Worm (Caenorhabditis elegans) whole organism, young adult: ENCODE results near the gene Y19D2B.2.

Source experiments
- C06A6.2 ChIP-seq: fragments of 200-800 bp; sonication (Bioruptor generic); conservative IDR thresholded peaks from 2 replicates; pipeline ENCODE4 v1.3.6; 2022; ENCODE audit warnings: missing genetic modification characterization, missing compliant biosample characterization
- F57A8.1 ChIP-seq: fragments of 200-800 bp; sonication (Bioruptor generic); optimal IDR thresholded peaks from 2 replicates; lab custom pipeline; 2018; ENCODE audit warnings: mild to moderate bottlenecking, missing genetic modification characterization, moderate library complexity, missing compliant biosample characterization
- K11D2.4 ChIP-seq: fragments of 200-800 bp; sonication (Bioruptor generic); IDR thresholded peaks from 2 replicates; pipeline ENCODE4 v1.3.6; 2022; ENCODE audit warnings: missing genetic modification reagents, missing genetic modification characterization, missing compliant biosample characterization
- Y53F4B.3 ChIP-seq: fragments of 200-800 bp; sonication (Bioruptor generic); IDR thresholded peaks from 2 replicates; pipeline ENCODE4 v1.3.6; 2022; ENCODE audit warnings: missing genetic modification reagents, missing genetic modification characterization, missing compliant biosample characterization
- aptf-2 ChIP-seq: fragments of 200-800 bp; sonication (Bioruptor generic); conservative IDR thresholded peaks from 2 replicates; pipeline ENCODE4 v1.3.6; 2022; ENCODE audit warnings: missing genetic modification reagents, missing genetic modification characterization, missing compliant biosample characterization
- attf-5 ChIP-seq: fragments of 200-800 bp; sonication (Bioruptor generic); optimal IDR thresholded peaks from 2 replicates; lab custom pipeline; 2018; ENCODE audit warnings: mild to moderate bottlenecking, missing genetic modification characterization, missing compliant biosample characterization
- attf-6 ChIP-seq: fragments of 200-800 bp; sonication (Bioruptor generic); IDR thresholded peaks from 2 replicates; pipeline ENCODE4 v1.3.6; 2022; ENCODE audit warnings: missing genetic modification reagents, missing genetic modification characterization, missing compliant biosample characterization
- cebp-2 ChIP-seq: fragments of 200-800 bp; sonication (Bioruptor generic); IDR thresholded peaks from 2 replicates; pipeline ENCODE4 v1.3.6; 2022; ENCODE audit warnings: missing genetic modification characterization, missing compliant biosample characterization
- dpff-1 ChIP-seq: sonication (generic microtip); optimal IDR thresholded peaks from 2 replicates; lab custom pipeline; 2017; ENCODE audit warnings: mild to moderate bottlenecking, missing genetic modification characterization, missing compliant biosample characterization
- ekl-4 ChIP-seq: fragments of 200-800 bp; sonication (Bioruptor generic); IDR thresholded peaks from 2 replicates; pipeline ENCODE4 v1.3.6; 2022; ENCODE audit warnings: missing genetic modification reagents, missing genetic modification characterization, missing compliant biosample characterization
- fkh-3 ChIP-seq: sonication (generic microtip); optimal IDR thresholded peaks from 2 replicates; lab custom pipeline; 2016; ENCODE audit warnings: mild to moderate bottlenecking, missing genetic modification characterization, missing compliant biosample characterization
- hlh-26 ChIP-seq: fragments of 200-800 bp; sonication (Bioruptor generic); conservative IDR thresholded peaks from 2 replicates; pipeline ENCODE4 v1.3.6; 2022; ENCODE audit warnings: missing genetic modification reagents, missing genetic modification characterization, missing compliant biosample characterization
- hrde-1 ChIP-seq: sonication (generic microtip); optimal IDR thresholded peaks from 2 replicates; lab custom pipeline; 2016; ENCODE audit warnings: missing genetic modification characterization, mild to moderate bottlenecking, missing compliant biosample characterization, moderate library complexity, missing genotype, missing genetic modification reagents, borderline replicate concordance
- lsy-27 ChIP-seq: sonication (generic microtip); optimal IDR thresholded peaks from 2 replicates; lab custom pipeline; 2017; ENCODE audit warnings: missing genetic modification characterization, mild to moderate bottlenecking, missing compliant biosample characterization, antibody characterized with exemption, missing genotype, borderline replicate concordance; ENCODE audit not compliant: insufficient read depth
- mes-4 ChIP-seq: sonication (generic microtip); optimal IDR thresholded peaks from 2 replicates; lab custom pipeline; 2016; ENCODE audit warnings: missing genotype, missing genetic modification characterization, missing compliant biosample characterization
- nfya-2 ChIP-seq: fragments of 200-800 bp; sonication (Bioruptor generic); IDR thresholded peaks from 2 replicates; pipeline ENCODE4 v1.3.6; 2022; ENCODE audit warnings: missing genetic modification reagents, missing genetic modification characterization, missing compliant biosample characterization
- nfyb-1 ChIP-seq: fragments of 200-800 bp; sonication (Bioruptor generic); IDR thresholded peaks from 2 replicates; pipeline ENCODE4 v1.3.6; 2022; ENCODE audit warnings: missing genetic modification reagents, missing genetic modification characterization, missing compliant biosample characterization
- nhr-90 ChIP-seq: sonication (generic microtip); optimal IDR thresholded peaks from 2 replicates; lab custom pipeline; 2016; ENCODE audit warnings: missing genotype, mild to moderate bottlenecking, missing genetic modification characterization, missing compliant biosample characterization
- pbrm-1 ChIP-seq: fragments of 200-800 bp; sonication (Bioruptor generic); IDR thresholded peaks from 2 replicates; pipeline ENCODE4 v1.3.6; 2022; ENCODE audit warnings: missing genetic modification reagents, missing genetic modification characterization, missing compliant biosample characterization
- sea-2 ChIP-seq: fragments of 200-800 bp; sonication (Bioruptor generic); IDR thresholded peaks from 2 replicates; pipeline ENCODE4 v1.3.6; 2022; ENCODE audit warnings: missing genetic modification characterization, missing compliant biosample characterization
- snpc-1.1 ChIP-seq: sonication (generic microtip); optimal IDR thresholded peaks from 2 replicates; lab custom pipeline; 2017; ENCODE audit warnings: missing genetic modification characterization, mild to moderate bottlenecking, missing compliant biosample characterization, antibody characterized with exemption, moderate library complexity, missing genotype, missing genetic modification reagents; ENCODE audit not compliant: insufficient read depth
- snpc-1.3 ChIP-seq: sonication (generic microtip); optimal IDR thresholded peaks from 2 replicates; lab custom pipeline; 2017; ENCODE audit warnings: missing genetic modification characterization, mild to moderate bottlenecking, missing compliant biosample characterization, antibody characterized with exemption, moderate library complexity, missing genotype, missing genetic modification reagents; ENCODE audit not compliant: insufficient read depth
- xnd-1 ChIP-seq: sonication (generic microtip); optimal IDR thresholded peaks from 2 replicates; lab custom pipeline; 2016; ENCODE audit warnings: missing genotype, missing genetic modification reagents, missing genetic modification characterization, missing compliant biosample characterization
- zim-3 ChIP-seq: sonication (generic microtip); optimal IDR thresholded peaks from 2 replicates; lab custom pipeline; 2017; ENCODE audit warnings: mild to moderate bottlenecking, missing genetic modification characterization, moderate library complexity, missing compliant biosample characterization

Gene Y19D2B.2

ce11 chrII:10964748-10965147 lies 40.7 kb downstream of the Y19D2B.2 start:
- TF ChIP-seq fkh-3 (tag; lab: Kevin White, UChicago) (no peak), lsy-27 (no peak), nfya-2 (no peak), mes-4 (tag; lab: Kevin White, UChicago) (no peak), dpff-1 (tag; lab: Kevin White, UChicago) (no peak), zim-3 (no peak), xnd-1 (tag; lab: Kevin White, UChicago) (no peak), nfyb-1 (no peak), hrde-1 (no peak), snpc-1.1 (no peak)

ce11 chrII:10970625-10971024 lies 46.6 kb downstream of the Y19D2B.2 start:
- TF ChIP-seq K11D2.4 (GFP tag; lab: Robert Waterston, UW), result no peak
- no peak for TF ChIP-seq ekl-4
- TF ChIP-seq sea-2 (GFP tag; lab: Robert Waterston, UW), result no peak
- no peak for TF ChIP-seq snpc-1.3 (tag; lab: Kevin White, UChicago)
- no peak for TF ChIP-seq nhr-90 (tag; lab: Kevin White, UChicago)
- TF ChIP-seq pbrm-1 (GFP tag; lab: Robert Waterston, UW), result no peak
- no peak for TF ChIP-seq C06A6.2 (GFP tag; lab: Robert Waterston, UW)
- no peak for TF ChIP-seq cebp-2
- no peak for TF ChIP-seq Y53F4B.3
- no peak for TF ChIP-seq attf-6
- no peak for TF ChIP-seq attf-5 (GFP tag; lab: Kevin White, UChicago)
- no peak for TF ChIP-seq aptf-2 (GFP tag; lab: Robert Waterston, UW)

ce11 chrII:10971677-10972076 lies 47.6 kb downstream of the Y19D2B.2 start:
- no peak for TF ChIP-seq zim-3
- TF ChIP-seq hlh-26 (GFP tag; lab: Robert Waterston, UW), result no peak
- TF ChIP-seq F57A8.1 (GFP tag; lab: Kevin White, UChicago), result no peak
